Worm (Caenorhabditis elegans) whole organism, L4/young adult: ENCODE results near the gene rpb-11.

Source experiments
- W03F9.2 ChIP-seq: fragments of 150-350 bp; optimal IDR thresholded peaks from 2 replicates; lab custom pipeline; 2014; ENCODE audit warnings: missing biosample characterization, missing genetic modification characterization
- dao-5 ChIP-seq: sonication (generic microtip); optimal IDR thresholded peaks from 2 replicates; lab custom pipeline; 2016; ENCODE audit warnings: missing genotype, missing genetic modification characterization, moderate library complexity, missing compliant biosample characterization
- him-1 ChIP-seq: sonication (generic microtip); optimal IDR thresholded peaks from 2 replicates; lab custom pipeline; 2016; ENCODE audit warnings: missing genotype, missing genetic modification reagents, missing genetic modification characterization, missing compliant biosample characterization

ce11 chrII:14036724-14037483 is 23.0 kb upstream of the rpb-11 start:
- TF ChIP-seq dao-5 (no peak), him-1 (peak; percentile 55), W03F9.2 (tag; lab: Kevin White, UChicago) (no peak)
